Fruit fly (Drosophila melanogaster) whole organism, embryonic: Measurements from ENCODE around the gene mask.

Experiments
- CG10366 ChIP-seq: fragments of 200-800 bp; sonication (Bioruptor generic); IDR thresholded peaks from 2 replicates; pipeline ENCODE4 v1.3.6; 2022; ENCODE audit warnings: missing biosample characterization, missing genetic modification characterization
- CG12659 ChIP-seq: fragments of 200-800 bp; sonication (Bioruptor generic); optimal IDR thresholded peaks from 3 replicates; lab custom pipeline; 2017; ENCODE audit warnings: mild to moderate bottlenecking, missing biosample characterization, missing genetic modification reagents, missing genetic modification characterization
- CG13894 ChIP-seq: fragments of 200-800 bp; sonication (Bioruptor generic); optimal IDR thresholded peaks from 3 replicates; lab custom pipeline; 2018; ENCODE audit warnings: missing biosample characterization, mild to moderate bottlenecking, missing genetic modification characterization, moderate library complexity
- CG1603 ChIP-seq: fragments of 200-800 bp; sonication (Bioruptor generic); optimal IDR thresholded peaks from 2 replicates; lab custom pipeline; 2019; ENCODE audit warnings: missing biosample characterization, mild to moderate bottlenecking, missing genetic modification characterization, moderate library complexity
- CG16779 ChIP-seq: fragments of 200-800 bp; sonication (Bioruptor generic); IDR thresholded peaks from 2 replicates; pipeline ENCODE4 v1.3.6; 2022; ENCODE audit warnings: missing biosample characterization, missing genetic modification characterization
- CG16863 ChIP-seq: fragments of 200-800 bp; sonication (Bioruptor generic); optimal IDR thresholded peaks from 3 replicates; lab custom pipeline; 2016; ENCODE audit warnings: missing biosample characterization, missing genetic modification characterization
- CG18599 ChIP-seq: fragments of 200-800 bp; sonication (Bioruptor generic); optimal IDR thresholded peaks from 3 replicates; lab custom pipeline; 2017; ENCODE audit warnings: missing biosample characterization, missing genetic modification characterization, mild to moderate bottlenecking, moderate library complexity, missing genetic modification reagents
- CG2116 ChIP-seq: fragments of 200-800 bp; sonication (Bioruptor generic); optimal IDR thresholded peaks from 3 replicates; lab custom pipeline; 2018; ENCODE audit warnings: missing biosample characterization, mild to moderate bottlenecking, missing genetic modification characterization
- CG31441 ChIP-seq: fragments of 200-800 bp; sonication (Bioruptor generic); IDR thresholded peaks from 2 replicates; pipeline ENCODE4 v1.3.6; 2022; ENCODE audit warnings: missing biosample characterization, missing genetic modification characterization
- CG3281 ChIP-seq: fragments of 200-800 bp; sonication (Bioruptor generic); optimal IDR thresholded peaks from 3 replicates; lab custom pipeline; 2017; ENCODE audit warnings: missing biosample characterization, mild to moderate bottlenecking, missing genetic modification characterization
- CG3407 ChIP-seq: fragments of 200-800 bp; sonication (Bioruptor generic); optimal IDR thresholded peaks from 2 replicates; lab custom pipeline; 2018; ENCODE audit warnings: missing biosample characterization, mild to moderate bottlenecking, missing genetic modification characterization
- CG34422 ChIP-seq: fragments of 200-800 bp; sonication (Bioruptor generic); IDR thresholded peaks from 3 replicates; pipeline ENCODE4 v1.3.6; 2022; ENCODE audit warnings: missing biosample characterization, missing genetic modification characterization
- CG43689 ChIP-seq: fragments of 200-800 bp; sonication (Bioruptor generic); IDR thresholded peaks from 2 replicates; pipeline ENCODE4 v1.3.6; 2022; ENCODE audit warnings: missing biosample characterization, missing genetic modification characterization
- CG4820 ChIP-seq: fragments of 200-800 bp; sonication (Bioruptor generic); optimal IDR thresholded peaks from 3 replicates; lab custom pipeline; 2016; ENCODE audit warnings: missing biosample characterization, missing genetic modification characterization
- CG6683 ChIP-seq: fragments of 200-800 bp; sonication (Bioruptor generic); optimal IDR thresholded peaks from 2 replicates; lab custom pipeline; 2017; ENCODE audit warnings: missing biosample characterization, mild to moderate bottlenecking, missing genetic modification characterization, missing genetic modification reagents
- CG7556 ChIP-seq: fragments of 200-800 bp; sonication (Bioruptor generic); optimal IDR thresholded peaks from 2 replicates; lab custom pipeline; 2017; ENCODE audit warnings: missing biosample characterization, mild to moderate bottlenecking, missing genetic modification characterization
- CG8290 ChIP-seq, 3 experiments: fragments of 200-800 bp; sonication (Bioruptor generic); optimal IDR thresholded peaks; 2 replicates each; lab custom pipeline; 2016 to 2019; ENCODE audit warnings: missing biosample characterization in 3 of 3, missing genetic modification characterization in 3 of 3, mild to moderate bottlenecking in 2 of 3, moderate library complexity in 1 of 3
- D19A ChIP-seq: fragments of 200-800 bp; optimal IDR thresholded peaks from 3 replicates; lab custom pipeline; 2019; ENCODE audit warnings: missing biosample characterization, mild to moderate bottlenecking, missing genetic modification characterization, moderate library complexity
- Dbx ChIP-seq: fragments of 200-800 bp; sonication (Bioruptor generic); IDR thresholded peaks from 3 replicates; pipeline ENCODE4 v1.3.6; 2022; ENCODE audit warnings: missing biosample characterization, missing genetic modification characterization
- ERR ChIP-seq: fragments of 200-800 bp; sonication (Bioruptor generic); optimal IDR thresholded peaks from 2 replicates; lab custom pipeline; 2016; ENCODE audit warnings: missing biosample characterization, missing genetic modification characterization
- Fer3 ChIP-seq: fragments of 200-800 bp; sonication (Bioruptor generic); optimal IDR thresholded peaks from 2 replicates; lab custom pipeline; 2018; ENCODE audit warnings: missing biosample characterization, mild to moderate bottlenecking, missing genetic modification characterization, moderate library complexity
- HLH4C ChIP-seq: fragments of 200-800 bp; sonication (Bioruptor generic); IDR thresholded peaks from 3 replicates; pipeline ENCODE4 v1.3.6; 2022; ENCODE audit warnings: missing biosample characterization, missing genetic modification characterization; ENCODE audit not compliant: partially characterized antibody
- Lpt ChIP-seq: fragments of >200 bp; optimal IDR thresholded peaks from 2 replicates; lab custom pipeline; 2018; ENCODE audit warnings: missing biosample characterization, missing genetic modification characterization
- NK7.1 ChIP-seq: fragments of 200-800 bp; sonication (Bioruptor generic); optimal IDR thresholded peaks from 3 replicates; lab custom pipeline; 2016; ENCODE audit warnings: missing biosample characterization, missing genetic modification characterization
- PHDP ChIP-seq: fragments of 200-800 bp; sonication (Bioruptor generic); optimal IDR thresholded peaks from 3 replicates; lab custom pipeline; 2018; ENCODE audit warnings: missing biosample characterization, mild to moderate bottlenecking, missing genetic modification characterization, moderate library complexity
- Pdp1 ChIP-seq, 2 experiments: fragments of 200-800 bp; sonication (Bioruptor generic); optimal IDR thresholded peaks; 3 replicates each; lab custom pipeline; 2016; ENCODE audit warnings: missing biosample characterization in 2 of 2, missing genetic modification characterization in 2 of 2, mild to moderate bottlenecking in 1 of 2, moderate library complexity in 1 of 2
- Scr ChIP-seq: fragments of 200-800 bp; sonication (Bioruptor generic); IDR thresholded peaks from 2 replicates; pipeline ENCODE4 v1.3.6; 2022; ENCODE audit warnings: missing biosample characterization, missing genetic modification characterization; ENCODE audit not compliant: partially characterized antibody
- Six4 ChIP-seq: fragments of 200-800 bp; sonication (Bioruptor generic); optimal IDR thresholded peaks from 2 replicates; lab custom pipeline; 2016; ENCODE audit warnings: missing biosample characterization, missing genetic modification characterization
- Sox102F ChIP-seq: fragments of 200-800 bp; sonication (Bioruptor generic); optimal IDR thresholded peaks from 2 replicates; lab custom pipeline; 2018; ENCODE audit warnings: missing biosample characterization, mild to moderate bottlenecking, missing genetic modification characterization, moderate library complexity
- Xbp1 ChIP-seq: fragments of 200-800 bp; sonication (Bioruptor generic); optimal IDR thresholded peaks from 3 replicates; lab custom pipeline; 2016; ENCODE audit warnings: missing biosample characterization, mild to moderate bottlenecking, missing genetic modification characterization
- ac ChIP-seq: fragments of 200-800 bp; sonication (Bioruptor generic); optimal IDR thresholded peaks from 3 replicates; lab custom pipeline; 2017; ENCODE audit warnings: missing biosample characterization, mild to moderate bottlenecking, missing genetic modification characterization
- aop ChIP-seq: fragments of 200-800 bp; sonication (Bioruptor generic); IDR thresholded peaks from 2 replicates; pipeline ENCODE4 v1.3.6; 2022; ENCODE audit warnings: missing biosample characterization, missing genetic modification characterization
- cg ChIP-seq: fragments of 200-800 bp; sonication (Bioruptor generic); optimal IDR thresholded peaks from 3 replicates; lab custom pipeline; 2019; ENCODE audit warnings: missing biosample characterization, mild to moderate bottlenecking, missing genetic modification characterization, moderate library complexity
- dysf ChIP-seq: fragments of 200-800 bp; sonication (Bioruptor generic); IDR thresholded peaks from 3 replicates; pipeline ENCODE4 v1.3.6; 2022; ENCODE audit warnings: missing biosample characterization, missing genetic modification characterization
- emc ChIP-seq: fragments of 200-800 bp; sonication (Bioruptor generic); optimal IDR thresholded peaks from 2 replicates; lab custom pipeline; 2016; ENCODE audit warnings: missing biosample characterization, missing genetic modification characterization
- ems ChIP-seq: fragments of 200-800 bp; sonication (Bioruptor generic); optimal IDR thresholded peaks from 3 replicates; lab custom pipeline; 2016; ENCODE audit warnings: missing biosample characterization, missing genetic modification characterization
- fd64A ChIP-seq: fragments of 200-800 bp; sonication (Bioruptor generic); optimal IDR thresholded peaks from 3 replicates; lab custom pipeline; 2018; ENCODE audit warnings: missing biosample characterization, mild to moderate bottlenecking, missing genetic modification characterization
- ftz-f1 ChIP-seq: fragments of 200-800 bp; sonication (Bioruptor generic); optimal IDR thresholded peaks from 2 replicates; lab custom pipeline; 2016; ENCODE audit warnings: missing biosample characterization, missing genetic modification characterization
- gcm ChIP-seq: fragments of 200-800 bp; sonication (Bioruptor generic); optimal IDR thresholded peaks from 2 replicates; lab custom pipeline; 2019; ENCODE audit warnings: missing biosample characterization, mild to moderate bottlenecking, missing genetic modification characterization, moderate library complexity
- gcm2 ChIP-seq: fragments of 200-800 bp; sonication (Bioruptor generic); optimal IDR thresholded peaks from 2 replicates; lab custom pipeline; 2016; ENCODE audit warnings: missing biosample characterization, missing genetic modification characterization
- gsb ChIP-seq: fragments of 200-800 bp; sonication (Bioruptor generic); IDR thresholded peaks from 2 replicates; pipeline ENCODE4 v1.3.6; 2022; ENCODE audit warnings: missing biosample characterization, missing genetic modification characterization
- hth ChIP-seq: fragments of >200 bp; optimal IDR thresholded peaks from 2 replicates; lab custom pipeline; 2017; ENCODE audit warnings: inconsistent platforms
- jigr1 ChIP-seq: fragments of 200-800 bp; sonication (Bioruptor generic); IDR thresholded peaks from 3 replicates; pipeline ENCODE4 v1.3.6; 2022; ENCODE audit warnings: missing biosample characterization, missing genetic modification characterization
- lilli ChIP-seq: fragments of 200-800 bp; sonication (Bioruptor generic); optimal IDR thresholded peaks from 3 replicates; lab custom pipeline; 2016; ENCODE audit warnings: missing biosample characterization, missing genetic modification characterization
- pfk ChIP-seq: fragments of 200-800 bp; sonication (Bioruptor generic); optimal IDR thresholded peaks from 2 replicates; lab custom pipeline; 2018; ENCODE audit warnings: missing biosample characterization, mild to moderate bottlenecking, missing genetic modification characterization, moderate library complexity
- pros ChIP-seq: fragments of 200-800 bp; sonication (Bioruptor generic); optimal IDR thresholded peaks from 3 replicates; lab custom pipeline; 2019; ENCODE audit warnings: missing biosample characterization, mild to moderate bottlenecking, missing genetic modification characterization, moderate library complexity
- ro ChIP-seq: fragments of 200-800 bp; sonication (Bioruptor generic); IDR thresholded peaks from 2 replicates; pipeline ENCODE4 v1.3.6; 2022; ENCODE audit warnings: missing biosample characterization, missing genetic modification characterization
- salm ChIP-seq: fragments of 200-800 bp; sonication (Bioruptor generic); optimal IDR thresholded peaks from 2 replicates; lab custom pipeline; 2018; ENCODE audit warnings: missing biosample characterization, mild to moderate bottlenecking, missing genetic modification characterization
- seq ChIP-seq: fragments of 200-800 bp; sonication (Bioruptor generic); IDR thresholded peaks from 2 replicates; pipeline ENCODE4 v1.3.6; 2022; ENCODE audit warnings: missing biosample characterization, missing genetic modification characterization
- sima ChIP-seq: fragments of 200-800 bp; sonication (Bioruptor generic); optimal IDR thresholded peaks from 2 replicates; lab custom pipeline; 2016; ENCODE audit warnings: missing biosample characterization, missing genetic modification characterization
- tx ChIP-seq: fragments of 200-800 bp; sonication (Bioruptor generic); optimal IDR thresholded peaks from 2 replicates; lab custom pipeline; 2016; ENCODE audit warnings: missing biosample characterization, missing genetic modification characterization
- wor ChIP-seq: fragments of 200-800 bp; sonication (Bioruptor generic); IDR thresholded peaks from 2 replicates; pipeline ENCODE4 v1.3.6; 2022; ENCODE audit warnings: missing biosample characterization, missing genetic modification characterization

Gene mask

DNA sequence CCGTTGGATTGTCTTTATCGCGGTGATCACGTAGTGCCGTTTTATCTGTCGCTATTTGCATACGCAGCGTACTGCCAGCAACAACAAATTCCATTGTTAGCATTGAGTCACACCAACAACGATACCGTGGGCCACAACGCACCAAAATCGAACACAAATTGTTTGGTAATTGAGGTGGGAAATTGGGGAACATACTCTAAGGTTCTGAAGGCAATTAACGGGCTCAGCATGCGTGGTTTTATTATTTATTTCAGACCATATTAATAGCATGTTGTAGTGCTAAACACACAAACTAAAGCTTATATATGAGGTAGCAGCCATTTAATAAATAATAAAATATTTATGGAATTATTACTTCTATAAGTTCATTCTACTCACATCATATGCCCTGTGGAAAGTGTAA is 68.2 kb downstream of the mask start (continued):
- TF ChIP-seq CG12659 (GFP tag; lab: Kevin White, UChicago) (no peak), hth (lab: Kevin White, UChicago) (no peak), aop (no peak), CG3407 (peak; percentile 22), Six4 (GFP tag; lab: Kevin White, UChicago) (no peak), Xbp1 (GFP tag; lab: Kevin White, UChicago) (peak; percentile 1), jigr1 (no peak), gcm (GFP tag; lab: Kevin White, UChicago) (peak; percentile 38), ems (no peak), CG4820 (GFP tag; lab: Kevin White, UChicago) (no peak), tx (GFP tag; lab: Kevin White, UChicago) (no peak), CG7556 (peak; percentile 46), ac (GFP tag; lab: Kevin White, UChicago) (no peak), Scr (GFP tag; lab: Robert Waterston, UW) (no peak), CG6683 (no peak), CG10366 (GFP tag; lab: Robert Waterston, UW) (no peak), CG2116 (no peak), pros (GFP tag; lab: Kevin White, UChicago) (no peak), ERR (GFP tag; lab: Kevin White, UChicago) (no peak), seq (no peak), Dbx (GFP tag; lab: Robert Waterston, UW) (no peak), CG43689 (GFP tag; lab: Robert Waterston, UW) (no peak), D19A (tag; lab: Kevin White, UChicago) (peak; percentile 62), salm (tag; lab: Kevin White, UChicago) (no peak), wor (no peak), NK7.1 (GFP tag; lab: Kevin White, UChicago) (no peak), lilli (GFP tag; lab: Kevin White, UChicago) (no peak), Sox102F (GFP tag; lab: Kevin White, UChicago) (peak; percentile 33), Fer3 (tag; lab: Kevin White, UChicago) (no peak), dysf (no peak), CG16779 (GFP tag; lab: Robert Waterston, UW) (no peak), CG16863 (no peak), CG1603 (tag; lab: Kevin White, UChicago) (peak; percentile 26), CG3281 (no peak), PHDP (tag; lab: Kevin White, UChicago) (no peak), gcm2 (GFP tag; lab: Kevin White, UChicago) (peak; percentile 22), HLH4C (GFP tag; lab: Robert Waterston, UW) (no peak), pfk (no peak), CG34422 (GFP tag; lab: Robert Waterston, UW) (no peak), CG18599 (GFP tag; lab: Kevin White, UChicago) (no peak), fd64A (GFP tag; lab: Kevin White, UChicago) (no peak), CG8290 (GFP tag; optimal IDR thresholded peaks at IDR 0.05; lab: Kevin White, UChicago) (no peak), CG8290 (tag; optimal IDR thresholded peaks at IDR 0.05; lab: Kevin White, UChicago) (no peak), cg (GFP tag; lab: Kevin White, UChicago) (no peak), gsb (GFP tag; lab: Robert Waterston, UW) (no peak), ro (no peak), Pdp1 (GFP tag; optimal IDR thresholded peaks at IDR 0.05; lab: Kevin White, UChicago) (peak in 1 of 2 experiments; percentile 5), emc (GFP tag; lab: Kevin White, UChicago) (no peak), Lpt (GFP tag; lab: Kevin White, UChicago) (no peak), CG13894 (tag; lab: Kevin White, UChicago) (no peak), CG31441 (GFP tag; lab: Robert Waterston, UW) (peak; percentile 58), sima (GFP tag; lab: Kevin White, UChicago) (no peak), ftz-f1 (no peak)
